Worm (Caenorhabditis elegans) whole organism, L4/young adult: ENCODE measurements around the gene K11D12.13.

Experiments
- dao-5 ChIP-seq: sonication (generic microtip); optimal IDR thresholded peaks from 2 replicates; lab custom pipeline; 2016; ENCODE audit warnings: missing genotype, missing genetic modification characterization, moderate library complexity, missing compliant biosample characterization
- him-1 ChIP-seq: sonication (generic microtip); optimal IDR thresholded peaks from 2 replicates; lab custom pipeline; 2016; ENCODE audit warnings: missing genotype, missing genetic modification reagents, missing genetic modification characterization, missing compliant biosample characterization

DNA sequence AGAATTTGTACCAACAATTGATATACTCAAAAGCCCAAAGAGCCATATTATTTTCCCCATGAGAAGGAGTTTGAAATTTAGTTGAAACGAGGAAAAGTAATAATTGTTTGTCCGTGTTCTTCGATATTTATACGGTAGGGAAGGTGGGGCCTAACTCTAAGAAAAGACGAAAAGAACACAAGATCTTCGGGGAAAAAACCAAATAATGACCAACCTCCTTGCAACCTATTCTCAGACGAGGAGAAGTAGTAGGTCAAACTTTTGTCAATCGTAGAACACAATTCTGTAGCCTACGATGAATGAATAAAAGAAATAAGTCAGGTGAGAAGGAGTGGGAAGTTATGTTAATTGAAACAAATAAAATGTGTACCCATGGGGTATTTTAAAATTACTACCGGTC lies 46.1 kb upstream of the K11D12.13 start, which contains the start of gene ncx-8:
- TF ChIP-seq him-1 (tag; lab: Kevin White, UChicago) (no peak), dao-5 (no peak)
